Worm (Caenorhabditis elegans): Measurements from ENCODE around the gene K06B9.6.
"Not testable (repeated sequence)": the region's sequence is repeated elsewhere in the genome, so short reads cannot be mapped to it uniquely, and the experiment has no call there.

The K06B9.6 gene

DNA sequence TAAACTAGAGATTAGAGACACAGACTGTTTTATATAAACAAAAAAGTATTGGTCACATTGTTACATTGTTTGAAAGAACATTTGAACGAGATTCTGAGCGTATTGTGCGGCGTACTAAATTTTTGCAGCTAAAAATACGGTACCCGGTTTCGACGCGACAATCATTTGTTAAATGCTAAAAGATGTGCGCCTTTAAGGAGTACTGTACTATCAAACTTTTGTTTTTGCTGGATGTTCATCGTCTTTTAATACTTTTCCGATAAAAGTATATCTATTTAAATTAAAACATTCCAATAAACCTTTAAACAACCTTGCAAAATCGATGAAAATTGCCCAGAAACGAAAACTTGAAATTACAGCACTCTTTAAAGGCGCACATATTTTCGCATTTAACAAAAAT, at the start of gene K06B9.6:
Gene K06B9.6 (minus strand): TSS at position 101 of the 400 bp plus-strand sequence.
- not testable (repeated sequence) for TF ChIP-seq lsy-2 (tag; optimal IDR thresholded peaks at IDR 0.05); dmd-6 (GFP tag; IDR thresholded peaks at IDR 0.05); nhr-25 (tag; optimal IDR thresholded peaks at IDR 0.05; ENCODE audit: borderline replicate concordance, insufficient read depth)

DNA sequence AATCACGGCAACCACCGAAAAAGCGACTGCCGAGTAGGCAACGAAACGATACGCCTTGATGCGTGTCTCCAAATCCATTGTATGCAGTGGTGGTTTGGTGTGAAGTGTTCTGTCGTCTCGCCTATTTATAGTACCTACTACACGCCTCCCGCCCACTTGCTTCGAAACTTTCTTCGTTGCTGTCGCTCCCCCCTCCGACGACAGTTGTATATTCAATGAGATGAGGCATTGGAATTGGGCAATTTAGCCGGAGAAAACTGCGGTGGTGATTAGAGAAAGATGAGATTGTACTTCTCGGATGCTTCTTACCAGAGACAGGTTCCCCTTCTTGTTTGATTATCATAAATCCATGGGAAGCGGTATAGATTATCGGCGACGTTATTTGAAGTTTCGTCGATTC, 47.9 kb upstream of the K06B9.6 start, which contains the start of gene col-34:
Gene col-34 (minus strand): TSS at position 101 of the 400 bp plus-strand sequence.
- TF ChIP-seq nhr-42 (GFP tag; IDR thresholded peaks at IDR 0.05) (no peak), D1046.2 (GFP tag; IDR thresholded peaks at IDR 0.05) (no peak), T20F7.1 (GFP tag; optimal IDR thresholded peaks at IDR 0.05) (no peak), lin-1 (GFP tag; IDR thresholded peaks at IDR 0.05) (no peak), daf-8 (GFP tag; IDR thresholded peaks at IDR 0.05) (no peak), attf-4 (tag; optimal IDR thresholded peaks at IDR 0.05) (no peak), snpc-4 (tag; optimal IDR thresholded peaks at IDR 0.05) (no peak), fkh-10 (GFP tag; optimal IDR thresholded peaks at IDR 0.05) (no peak), tra-1 (GFP tag; IDR thresholded peaks at IDR 0.05) (no peak), set-16 (GFP tag; IDR thresholded peaks at IDR 0.05) (no peak), gei-8 (GFP tag; optimal IDR thresholded peaks at IDR 0.05) (no peak), dpl-1 (GFP tag; optimal IDR thresholded peaks at IDR 0.05) (no peak), mxl-3 (GFP tag; optimal IDR thresholded peaks at IDR 0.05) (no peak), unc-130 (GFP tag; optimal IDR thresholded peaks at IDR 0.05) (no peak), ZK546.5 (tag; optimal IDR thresholded peaks at IDR 0.05) (no peak), mdl-1 (tag; optimal IDR thresholded peaks at IDR 0.05) (no peak), pqm-1 (tag; optimal IDR thresholded peaks at IDR 0.05) (no peak)

DNA sequence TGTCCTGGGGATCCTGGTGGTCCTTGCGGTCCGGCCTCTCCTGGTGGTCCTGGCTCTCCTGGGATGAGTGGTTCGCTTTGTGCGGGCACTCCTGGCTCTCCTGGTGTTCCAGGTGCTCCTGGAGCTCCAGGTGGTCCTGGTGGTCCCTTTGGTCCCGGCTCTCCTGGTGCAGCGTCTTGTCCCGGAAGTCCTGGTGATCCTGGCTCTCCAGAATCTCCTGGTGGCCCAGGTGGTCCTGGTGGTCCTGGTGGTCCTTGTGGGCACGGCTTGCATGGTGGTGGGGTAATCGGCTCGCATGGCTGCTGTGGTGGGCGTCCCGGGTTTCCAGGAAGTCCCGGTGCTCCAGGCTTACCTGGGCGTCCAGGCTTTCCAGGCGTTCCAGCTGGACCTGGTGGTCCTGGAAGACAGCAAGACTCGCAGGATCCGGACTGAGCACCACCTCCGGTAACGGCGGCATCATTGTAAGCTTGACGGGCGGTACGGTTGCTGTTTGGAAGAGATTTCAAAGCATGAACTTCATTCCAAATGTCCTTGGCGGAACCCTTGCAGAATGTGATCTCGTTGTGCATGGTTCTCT, 47.3 kb upstream of the K06B9.6 start:
- TF ChIP-seq cey-2 (tag; optimal IDR thresholded peaks at IDR 0.05; ENCODE audit: borderline replicate concordance, insufficient read depth) = no peak
- TF ChIP-seq sdz-12 (GFP tag; optimal IDR thresholded peaks at IDR 0.05) = no peak
- no peak for TF ChIP-seq F26F4.8 (GFP tag; conservative IDR thresholded peaks at IDR 0.05)
- no peak for TF ChIP-seq Y5F2A.4 (GFP tag; optimal IDR thresholded peaks at IDR 0.05)
- TF ChIP-seq F49E8.2 (tag; optimal IDR thresholded peaks at IDR 0.05; ENCODE audit: borderline replicate concordance) = no peak
- peak; percentile 98 for TF ChIP-seq set-16 (GFP tag; IDR thresholded peaks at IDR 0.05)

DNA sequence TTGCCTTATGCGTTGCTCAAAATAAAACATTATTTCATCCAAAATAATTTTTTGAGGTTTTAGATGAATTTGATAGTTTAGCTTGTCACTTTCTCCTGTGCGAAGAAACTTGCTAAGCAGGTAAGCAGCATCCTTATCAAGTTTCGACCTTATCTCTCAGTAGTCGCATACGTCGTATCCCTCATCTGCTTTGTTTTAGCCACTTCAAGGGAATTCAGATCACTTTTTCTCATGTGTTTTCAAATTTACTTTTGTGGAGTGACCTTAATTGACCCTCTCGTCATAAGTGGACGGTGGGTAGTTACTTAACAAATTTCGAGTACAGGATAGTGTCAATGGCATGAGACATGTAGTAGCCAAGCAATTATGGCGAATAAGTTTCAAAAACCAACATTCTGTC, 40.0 kb upstream of the K06B9.6 start:
- no peak for TF ChIP-seq attf-4 (tag; optimal IDR thresholded peaks at IDR 0.05)
- TF ChIP-seq spr-3 (GFP tag; optimal IDR thresholded peaks at IDR 0.05) = no peak
- TF ChIP-seq lin-29 (GFP tag; IDR thresholded peaks at IDR 0.05) = 0 out of 2 replicates have a peak, but pooled peaks have one; percentile 32
- peak; percentile 11 for TF ChIP-seq dpl-1 (GFP tag; optimal IDR thresholded peaks at IDR 0.05)
- TF ChIP-seq mes-2 (tag; optimal IDR thresholded peaks at IDR 0.05; ENCODE audit: poor library complexity, severe bottlenecking) = no peak
- TF ChIP-seq zfp-3 (GFP tag; conservative IDR thresholded peaks at IDR 0.05) = no peak
- no peak for TF ChIP-seq lin-1 (GFP tag; IDR thresholded peaks at IDR 0.05)
- TF ChIP-seq ZK546.5 (tag; optimal IDR thresholded peaks at IDR 0.05) = no peak
- TF ChIP-seq mep-1 (tag; optimal IDR thresholded peaks at IDR 0.05) = no peak
- TF ChIP-seq nhr-25 (tag; optimal IDR thresholded peaks at IDR 0.05; ENCODE audit: borderline replicate concordance, insufficient read depth) = no peak
- peak; percentile 3 for TF ChIP-seq duxl-1 (tag; optimal IDR thresholded peaks at IDR 0.05; ENCODE audit: poor library complexity)
- no peak for TF ChIP-seq dmd-9 (GFP tag; IDR thresholded peaks at IDR 0.05)
- no peak for TF ChIP-seq lin-38 (GFP tag; IDR thresholded peaks at IDR 0.05)
- no peak for TF ChIP-seq arid-1 (GFP tag; conservative IDR thresholded peaks at IDR 0.05)
- no peak for TF ChIP-seq tra-1 (GFP tag; IDR thresholded peaks at IDR 0.05)
- peak in 1 of 2 experiments; percentile 40 for TF ChIP-seq unc-62 (GFP tag; optimal IDR thresholded peaks at IDR 0.05 in 1 of 2)
- TF ChIP-seq unc-62 (tag; optimal IDR thresholded peaks at IDR 0.05) = no peak
- TF ChIP-seq F26F4.8 (GFP tag; conservative IDR thresholded peaks at IDR 0.05) = no peak
- TF ChIP-seq saeg-2 (GFP tag; IDR thresholded peaks at IDR 0.05) = no peak
- TF ChIP-seq fos-1 (tag; optimal IDR thresholded peaks at IDR 0.05) = no peak
- no peak for TF ChIP-seq nhr-237 (tag; optimal IDR thresholded peaks at IDR 0.05)
- TF ChIP-seq unc-130 (GFP tag; optimal IDR thresholded peaks at IDR 0.05) = no peak
- TF ChIP-seq nhr-76 (tag; optimal IDR thresholded peaks at IDR 0.05) = no peak
- TF ChIP-seq T26A8.4 (GFP tag; IDR thresholded peaks at IDR 0.05) = peak; percentile 69; the same call in 1 of the 2 replicates
- TF ChIP-seq php-3 (GFP tag; IDR thresholded peaks at IDR 0.05) = no peak
- TF ChIP-seq hif-1 (tag; optimal IDR thresholded peaks at IDR 0.05) = no peak
